Worm (Caenorhabditis elegans) whole organism, young adult: ENCODE results near the gene Y43C5B.3.

Experiments used
- F33H1.4 ChIP-seq: fragments of 200-800 bp; sonication (Bioruptor generic); IDR thresholded peaks from 2 replicates; pipeline ENCODE4 v1.3.6; 2022; ENCODE audit warnings: missing genetic modification reagents, missing genetic modification characterization, missing compliant biosample characterization
- Y56A3A.18 ChIP-seq: fragments of 200-800 bp; sonication (Bioruptor generic); IDR thresholded peaks from 2 replicates; pipeline ENCODE4 v1.3.6; 2022; ENCODE audit warnings: missing genetic modification reagents, missing genetic modification characterization, missing compliant biosample characterization
- akir-1 ChIP-seq: fragments of 200-800 bp; sonication (Bioruptor generic); optimal IDR thresholded peaks from 2 replicates; lab custom pipeline; 2018; ENCODE audit warnings: mild to moderate bottlenecking, missing genetic modification characterization, moderate library complexity, missing compliant biosample characterization
- hmg-20 ChIP-seq: fragments of 200-800 bp; sonication (Bioruptor generic); IDR thresholded peaks from 2 replicates; pipeline ENCODE4 v1.3.6; 2022; ENCODE audit warnings: missing genetic modification reagents, missing genetic modification characterization, missing compliant biosample characterization
- lag-1 ChIP-seq: fragments of 200-800 bp; sonication (Bioruptor generic); IDR thresholded peaks from 2 replicates; pipeline ENCODE4 v1.3.6; 2022; ENCODE audit warnings: missing genetic modification reagents, missing genetic modification characterization, missing compliant biosample characterization
- let-526 ChIP-seq: fragments of 200-800 bp; sonication (Bioruptor generic); IDR thresholded peaks from 2 replicates; pipeline ENCODE4 v1.3.6; 2022; ENCODE audit warnings: missing genetic modification reagents, missing genetic modification characterization, missing compliant biosample characterization
- nfyb-1 ChIP-seq: fragments of 200-800 bp; sonication (Bioruptor generic); IDR thresholded peaks from 2 replicates; pipeline ENCODE4 v1.3.6; 2022; ENCODE audit warnings: missing genetic modification reagents, missing genetic modification characterization, missing compliant biosample characterization
- snpc-1.3 ChIP-seq: sonication (generic microtip); optimal IDR thresholded peaks from 2 replicates; lab custom pipeline; 2017; ENCODE audit warnings: missing genetic modification characterization, mild to moderate bottlenecking, missing compliant biosample characterization, antibody characterized with exemption, moderate library complexity, missing genotype, missing genetic modification reagents; ENCODE audit not compliant: insufficient read depth
- snpc-4 ChIP-seq, 5 experiments: fragments of 150-350 bp in 1 of 5; sonication (generic microtip) in 4 of 5; optimal IDR thresholded peaks; 2 replicates each; lab custom pipeline; 2014 to 2018; ENCODE audit warnings: missing genetic modification characterization in 5 of 5, missing biosample characterization in 3 of 5, antibody characterized with exemption in 2 of 5, mild to moderate bottlenecking in 2 of 5, missing compliant biosample characterization in 2 of 5, missing genotype in 2 of 5, moderate library complexity in 2 of 5, missing genetic modification reagents in 1 of 5
- ztf-6 ChIP-seq: fragments of 200-800 bp; sonication (Bioruptor generic); IDR thresholded peaks from 2 replicates; pipeline ENCODE4 v1.3.6; 2022; ENCODE audit warnings: missing genetic modification reagents, missing genetic modification characterization, missing compliant biosample characterization

DNA sequence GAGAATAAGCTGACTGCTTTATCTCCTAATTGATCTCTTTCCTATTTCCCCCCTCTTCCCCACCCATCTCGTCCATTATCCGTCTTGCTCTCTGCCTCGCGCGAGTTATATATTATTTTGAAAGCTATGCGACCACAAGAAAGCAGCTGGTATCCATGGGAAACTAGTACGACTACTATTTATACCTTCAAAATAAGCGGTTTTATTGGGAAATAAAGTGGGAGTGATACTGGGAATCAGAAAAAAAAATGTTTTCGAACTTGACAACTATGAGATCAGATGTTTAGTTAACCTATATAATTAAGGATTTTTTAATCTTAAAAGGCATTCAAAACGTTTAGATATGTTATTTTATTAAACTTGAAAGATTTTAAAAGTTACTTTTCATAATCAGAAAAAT, 10.7 kb upstream of the Y43C5B.3 start:
- TF ChIP-seq lag-1: no peak
- TF ChIP-seq let-526 (GFP tag; lab: Robert Waterston, UW): no peak
- no peak for TF ChIP-seq F33H1.4 (GFP tag; lab: Robert Waterston, UW)
- no peak for TF ChIP-seq ztf-6 (GFP tag; lab: Robert Waterston, UW)
- TF ChIP-seq hmg-20 (GFP tag; lab: Robert Waterston, UW): no peak
- TF ChIP-seq snpc-4 (GFP tag; optimal IDR thresholded peaks at IDR 0.05; lab: Kevin White, UChicago): no peak
- no peak for TF ChIP-seq snpc-4 (tag; optimal IDR thresholded peaks at IDR 0.05; lab: Kevin White, UChicago)
- no peak for TF ChIP-seq snpc-1.3 (tag; lab: Kevin White, UChicago)
- no peak for TF ChIP-seq nfyb-1
- TF ChIP-seq akir-1 (GFP tag; lab: Kevin White, UChicago): no peak
- TF ChIP-seq Y56A3A.18 (GFP tag; lab: Robert Waterston, UW): no peak
